Fruit fly (Drosophila melanogaster) whole organism, adult: Measurements from ENCODE around the gene RhoGEF64C.

ENCODE experiments used
- CG11617 ChIP-seq: fragments of 200-800 bp; sonication (Bioruptor generic); optimal IDR thresholded peaks from 2 replicates; lab custom pipeline; 2017; ENCODE audit warnings: mild to moderate bottlenecking, missing biosample characterization, missing genetic modification reagents, missing genetic modification characterization
- CG12768 ChIP-seq: fragments of 200-800 bp; sonication (Bioruptor generic); optimal IDR thresholded peaks from 2 replicates; lab custom pipeline; 2017; ENCODE audit warnings: missing biosample characterization, missing genetic modification characterization, mild to moderate bottlenecking, moderate library complexity, missing genetic modification reagents
- CG14711 ChIP-seq: fragments of 200-800 bp; sonication (Bioruptor generic); optimal IDR thresholded peaks from 2 replicates; lab custom pipeline; 2018; ENCODE audit warnings: missing biosample characterization, mild to moderate bottlenecking, missing genetic modification characterization, moderate library complexity
- CG1620 ChIP-seq: fragments of 200-800 bp; sonication (Bioruptor generic); optimal IDR thresholded peaks from 2 replicates; lab custom pipeline; 2016; ENCODE audit warnings: missing biosample characterization, missing genetic modification characterization
- CG33017 ChIP-seq: fragments of 200-800 bp; sonication (Bioruptor generic); optimal IDR thresholded peaks from 2 replicates; lab custom pipeline; 2018; ENCODE audit warnings: missing biosample characterization, mild to moderate bottlenecking, missing genetic modification characterization, moderate library complexity
- CG5204 ChIP-seq: fragments of 200-800 bp; sonication (Bioruptor generic); optimal IDR thresholded peaks from 2 replicates; lab custom pipeline; 2016; ENCODE audit warnings: missing biosample characterization, missing genetic modification characterization
- CG7045 ChIP-seq: fragments of 200-800 bp; sonication (Bioruptor generic); optimal IDR thresholded peaks from 2 replicates; lab custom pipeline; 2017; ENCODE audit warnings: missing biosample characterization, mild to moderate bottlenecking, missing genetic modification characterization
- CG7101 ChIP-seq: fragments of 200-800 bp; sonication (Bioruptor generic); optimal IDR thresholded peaks from 2 replicates; lab custom pipeline; 2018; ENCODE audit warnings: missing biosample characterization, mild to moderate bottlenecking, missing genetic modification characterization, moderate library complexity
- Clk ChIP-seq: fragments of 200-800 bp; sonication (Bioruptor generic); optimal IDR thresholded peaks from 2 replicates; lab custom pipeline; 2017; ENCODE audit warnings: missing biosample characterization, missing genetic modification characterization
- Crg-1 ChIP-seq: fragments of 200-800 bp; sonication (Bioruptor generic); optimal IDR thresholded peaks from 2 replicates; lab custom pipeline; 2016; ENCODE audit warnings: missing biosample characterization, missing genetic modification characterization
- Hr96 ChIP-seq: fragments of 200-800 bp; sonication (Bioruptor generic); optimal IDR thresholded peaks from 2 replicates; lab custom pipeline; 2016; ENCODE audit warnings: missing biosample characterization, missing genetic modification characterization
- Mnt ChIP-seq: fragments of 200-800 bp; sonication (Bioruptor generic); optimal IDR thresholded peaks from 2 replicates; lab custom pipeline; 2016; ENCODE audit warnings: missing biosample characterization, mild to moderate bottlenecking, missing genetic modification characterization
- bab1 ChIP-seq: fragments of 200-800 bp; sonication (Bioruptor generic); optimal IDR thresholded peaks from 3 replicates; lab custom pipeline; 2019; ENCODE audit warnings: missing biosample characterization, mild to moderate bottlenecking, missing genetic modification characterization, moderate library complexity
- cic ChIP-seq: fragments of 200-800 bp; sonication (Bioruptor generic); optimal IDR thresholded peaks from 2 replicates; lab custom pipeline; 2017; ENCODE audit warnings: missing biosample characterization, mild to moderate bottlenecking, missing genetic modification characterization, moderate library complexity
- cnc ChIP-seq, 2 experiments: fragments of >200 bp; optimal IDR thresholded peaks; 2 replicates each; lab custom pipeline; 2017
- kay ChIP-seq: fragments of 200-800 bp; sonication (Bioruptor generic); peaks from one replicate; lab custom pipeline; 2016; ENCODE audit warnings: missing biosample characterization, missing genetic modification characterization, borderline replicate concordance
- ovo ChIP-seq: fragments of 200-800 bp; sonication (Bioruptor generic); optimal IDR thresholded peaks from 2 replicates; lab custom pipeline; 2016; ENCODE audit warnings: missing biosample characterization, missing genetic modification characterization
- pad ChIP-seq: fragments of 200-800 bp; sonication (Bioruptor generic); optimal IDR thresholded peaks from 3 replicates; lab custom pipeline; 2017; ENCODE audit warnings: missing biosample characterization, missing genetic modification characterization, mild to moderate bottlenecking, moderate library complexity, missing genetic modification reagents
- tj ChIP-seq: fragments of 200-800 bp; sonication (Bioruptor generic); optimal IDR thresholded peaks from 3 replicates; lab custom pipeline; 2017; ENCODE audit warnings: missing biosample characterization, mild to moderate bottlenecking, missing genetic modification characterization, moderate library complexity
- toe ChIP-seq: fragments of 200-800 bp; sonication (Bioruptor generic); optimal IDR thresholded peaks from 2 replicates; lab custom pipeline; 2016; ENCODE audit warnings: missing biosample characterization, missing genetic modification characterization

Gene RhoGEF64C

DNA sequence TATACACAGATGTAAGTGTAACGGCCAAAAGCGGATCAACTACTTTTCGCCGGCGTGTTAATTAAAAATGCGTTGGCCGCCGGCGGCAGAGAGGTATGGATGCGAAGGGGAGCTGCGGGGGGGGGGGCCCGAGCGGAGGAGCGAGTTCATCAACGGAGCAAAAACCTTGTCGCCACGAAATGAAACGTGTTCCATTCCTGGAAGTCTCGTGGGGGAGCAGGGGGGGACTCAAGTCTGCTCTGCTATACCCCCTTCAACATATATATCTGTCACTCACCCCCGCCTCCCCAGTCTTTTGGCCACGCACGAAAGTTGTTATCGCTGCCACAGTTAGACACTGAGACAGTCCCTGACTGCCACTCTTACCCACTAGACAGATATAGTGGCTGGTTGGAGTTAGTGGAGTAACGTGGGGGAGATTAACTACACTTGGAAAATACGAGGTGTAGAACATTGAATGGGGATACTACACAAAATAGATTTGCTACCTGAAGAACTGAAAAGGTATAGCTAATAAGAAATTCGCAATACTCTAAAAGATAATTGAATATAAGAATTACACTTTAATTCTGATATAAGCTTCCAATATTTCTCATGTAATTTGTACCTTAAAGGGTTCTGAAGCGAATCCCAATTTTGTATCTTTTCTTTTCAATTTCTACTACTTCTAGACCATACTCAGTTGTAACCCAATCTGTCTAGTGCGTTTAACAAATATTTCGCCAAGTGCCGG, 54.7 kb downstream of the RhoGEF64C start:
- TF ChIP-seq CG11617 (no peak), CG1620 (no peak), toe (GFP tag; lab: Kevin White, UChicago) (no peak), CG5204 (GFP tag; lab: Kevin White, UChicago) (no peak), CG12768 (GFP tag; lab: Kevin White, UChicago) (no peak), Crg-1 (no peak), tj (GFP tag; lab: Kevin White, UChicago) (no peak), cnc (optimal IDR thresholded peaks at IDR 0.05; lab: Kevin White, UChicago) (no peak), Clk (GFP tag; lab: Kevin White, UChicago) (no peak), CG33017 (tag; lab: Kevin White, UChicago) (no peak), pad (GFP tag; lab: Kevin White, UChicago) (no peak), kay (GFP tag; lab: Kevin White, UChicago) (no peak), Hr96 (GFP tag; lab: Kevin White, UChicago) (no peak), ovo (no peak), Mnt (GFP tag; lab: Kevin White, UChicago) (no peak), bab1 (GFP tag; lab: Kevin White, UChicago) (no peak)

dm6 chr3L:4748053-4748452, 55.5 kb downstream of the RhoGEF64C start:
- no peak for TF ChIP-seq cic (GFP tag; lab: Kevin White, UChicago)
- no peak for TF ChIP-seq bab1 (GFP tag; lab: Kevin White, UChicago)
- no peak for TF ChIP-seq CG7101
- TF ChIP-seq Mnt (GFP tag; lab: Kevin White, UChicago) = no peak

dm6 chr3L:4749126-4749525, 56.5 kb downstream of the RhoGEF64C start:
- no peak for TF ChIP-seq CG7101
- no peak for TF ChIP-seq CG14711 (tag; lab: Kevin White, UChicago)
- no peak for TF ChIP-seq CG12768 (GFP tag; lab: Kevin White, UChicago)

DNA sequence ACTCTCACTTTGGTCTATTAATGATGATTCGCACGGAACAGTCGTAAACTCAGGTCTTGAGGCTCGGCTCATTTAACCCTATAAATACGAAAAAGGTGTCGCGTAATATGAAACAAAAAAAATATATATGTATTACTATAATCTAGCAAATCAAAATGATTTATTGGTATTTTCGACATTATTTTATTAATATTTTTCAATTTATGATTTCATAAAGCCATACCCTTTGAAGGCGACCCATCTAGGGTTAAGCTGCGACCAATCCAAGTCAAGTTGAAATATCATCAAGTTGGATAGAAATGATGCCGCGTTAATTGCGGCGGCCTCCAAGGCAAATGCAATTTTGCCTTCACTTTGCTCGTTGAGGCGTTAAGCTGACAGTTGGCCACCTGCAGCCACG, 58.2 kb downstream of the RhoGEF64C start:
- no peak for TF ChIP-seq tj (GFP tag; lab: Kevin White, UChicago)
- no peak for TF ChIP-seq CG14711 (tag; lab: Kevin White, UChicago)
- no peak for TF ChIP-seq cic (GFP tag; lab: Kevin White, UChicago)
- no peak for TF ChIP-seq CG1620
- no peak for TF ChIP-seq Mnt (GFP tag; lab: Kevin White, UChicago)
- TF ChIP-seq Hr96 (GFP tag; lab: Kevin White, UChicago) = no peak
- TF ChIP-seq CG11617 = no peak
- no peak for TF ChIP-seq toe (GFP tag; lab: Kevin White, UChicago)
- no peak for TF ChIP-seq CG33017 (tag; lab: Kevin White, UChicago)
- no peak for TF ChIP-seq bab1 (GFP tag; lab: Kevin White, UChicago)
- no peak for TF ChIP-seq CG12768 (GFP tag; lab: Kevin White, UChicago)
- TF ChIP-seq pad (GFP tag; lab: Kevin White, UChicago) = no peak
- TF ChIP-seq ovo = no peak
- TF ChIP-seq CG7045 = no peak
- no peak for TF ChIP-seq Clk (GFP tag; lab: Kevin White, UChicago)
- TF ChIP-seq CG7101 = no peak
- no peak for TF ChIP-seq kay (GFP tag; lab: Kevin White, UChicago)
- no peak for TF ChIP-seq Crg-1
- TF ChIP-seq CG5204 (GFP tag; lab: Kevin White, UChicago) = no peak

DNA sequence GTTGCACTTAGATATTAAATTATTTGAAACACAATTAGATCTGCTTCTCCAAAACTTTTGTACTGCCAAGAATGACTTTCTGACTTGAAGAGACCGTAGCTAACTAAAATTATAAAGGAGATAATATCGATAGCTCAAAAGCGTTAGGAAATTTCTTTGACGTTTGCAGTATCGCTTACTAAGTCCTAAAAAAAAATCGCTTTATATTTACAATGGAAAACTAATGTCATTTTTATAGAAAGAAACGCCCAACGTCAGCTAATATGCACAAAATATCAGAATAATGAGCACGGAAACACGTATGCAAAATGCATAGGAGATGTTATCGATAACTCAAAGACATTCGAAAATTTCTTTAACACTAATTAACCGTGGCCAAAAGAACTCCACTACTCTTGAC, 61.1 kb downstream of the RhoGEF64C start, which contains the start of gene CG12493:
CG12493 (minus strand) TSS at position 101 of the 400 bp plus-strand sequence.
- no peak for TF ChIP-seq CG33017 (tag; lab: Kevin White, UChicago)
- no peak for TF ChIP-seq Hr96 (GFP tag; lab: Kevin White, UChicago)
- no peak for TF ChIP-seq cic (GFP tag; lab: Kevin White, UChicago)
- no peak for TF ChIP-seq CG7045
- TF ChIP-seq pad (GFP tag; lab: Kevin White, UChicago) = no peak
- TF ChIP-seq Mnt (GFP tag; lab: Kevin White, UChicago) = no peak

- TF ChIP-seq CG1620 (no peak), ovo (no peak), CG12768 (GFP tag; lab: Kevin White, UChicago) (no peak), CG5204 (GFP tag; lab: Kevin White, UChicago) (no peak), Mnt (GFP tag; lab: Kevin White, UChicago) (no peak), cnc (optimal IDR thresholded peaks at IDR 0.05; lab: Kevin White, UChicago) (no peak), tj (GFP tag; lab: Kevin White, UChicago) (no peak), toe (GFP tag; lab: Kevin White, UChicago) (no peak), CG14711 (tag; lab: Kevin White, UChicago) (no peak), kay (GFP tag; lab: Kevin White, UChicago) (no peak), bab1 (GFP tag; lab: Kevin White, UChicago) (no peak), Crg-1 (no peak), CG11617 (no peak)
Measured at dm6 chr3L:4757583-4757982, 65.0 kb downstream of the RhoGEF64C start, which contains the start of gene CG13711. CG13711 (plus strand) TSS chr3L:4757883.

DNA sequence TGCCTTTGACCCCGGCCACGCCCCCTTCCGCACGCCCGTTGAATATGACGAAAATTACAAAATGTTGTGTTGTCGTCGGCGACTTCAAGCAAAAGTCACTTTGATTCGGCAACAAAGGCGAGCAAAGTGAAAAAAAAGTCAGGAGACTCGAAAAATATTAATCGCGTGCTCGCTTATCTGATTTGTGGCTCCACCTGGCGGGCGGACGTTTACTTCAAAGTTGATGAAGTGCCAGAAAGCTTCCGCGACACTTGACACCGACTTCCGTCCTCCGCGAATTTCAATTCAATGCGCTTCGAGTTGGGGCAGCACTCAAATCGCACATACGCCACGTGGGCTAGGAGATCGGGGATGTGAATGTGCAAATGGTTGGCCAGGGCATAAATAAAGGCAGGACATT, 83.8 kb downstream of the RhoGEF64C start:
- no peak for TF ChIP-seq CG11617
- no peak for TF ChIP-seq Clk (GFP tag; lab: Kevin White, UChicago)
- no peak for TF ChIP-seq CG14711 (tag; lab: Kevin White, UChicago)
- TF ChIP-seq pad (GFP tag; lab: Kevin White, UChicago) = no peak
- no peak for TF ChIP-seq toe (GFP tag; lab: Kevin White, UChicago)
- TF ChIP-seq tj (GFP tag; lab: Kevin White, UChicago) = no peak
- TF ChIP-seq Hr96 (GFP tag; lab: Kevin White, UChicago) = no peak
- no peak for TF ChIP-seq CG7101
